Fruit fly (Drosophila melanogaster): ENCODE data around the gene CG6813.
A peak's percentile ranks its signal among the peaks of the same experiment; 100 is the strongest.

Gene CG6813

DNA sequence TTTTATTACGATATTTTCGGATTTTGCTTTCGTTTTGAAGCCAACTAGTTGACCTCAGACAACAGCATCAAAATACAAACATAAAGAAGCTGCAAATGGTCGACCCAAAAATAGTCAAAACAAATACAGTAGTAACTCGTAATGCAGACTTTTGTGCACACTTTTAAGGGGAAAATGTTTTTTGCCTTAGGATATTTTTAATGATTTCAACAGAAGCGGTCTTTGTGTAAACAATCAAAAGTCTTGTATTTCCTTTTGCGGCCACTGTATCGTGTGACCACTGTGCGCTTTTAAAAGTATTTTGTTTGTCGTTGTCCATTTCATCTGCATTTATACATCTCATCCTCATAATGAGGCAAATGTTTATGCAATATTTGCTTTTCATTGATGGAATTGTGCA is 23.0 kb upstream of the CG6813 start (continued):
- no peak for TF ChIP-seq nerfin-2 (GFP tag; IDR thresholded peaks at IDR 0.05; ENCODE audit: partially characterized antibody)
- peak; percentile 8 for TF ChIP-seq nom (GFP tag; optimal IDR thresholded peaks at IDR 0.05)
- peak; percentile 93 for TF ChIP-seq Abd-B (GFP tag; optimal IDR thresholded peaks at IDR 0.05)
- TF ChIP-seq Oli (tag; optimal IDR thresholded peaks at IDR 0.05), result peak; percentile 95
- TF ChIP-seq Usf (GFP tag; optimal IDR thresholded peaks at IDR 0.05), result peak; percentile 85
- TF ChIP-seq dpn (GFP tag; optimal IDR thresholded peaks at IDR 0.05), result peak; percentile 98
- TF ChIP-seq Trl (optimal IDR thresholded peaks at IDR 0.05), result no peak
- TF ChIP-seq Trl (GFP tag; optimal IDR thresholded peaks at IDR 0.05), result peak; percentile 98

DNA sequence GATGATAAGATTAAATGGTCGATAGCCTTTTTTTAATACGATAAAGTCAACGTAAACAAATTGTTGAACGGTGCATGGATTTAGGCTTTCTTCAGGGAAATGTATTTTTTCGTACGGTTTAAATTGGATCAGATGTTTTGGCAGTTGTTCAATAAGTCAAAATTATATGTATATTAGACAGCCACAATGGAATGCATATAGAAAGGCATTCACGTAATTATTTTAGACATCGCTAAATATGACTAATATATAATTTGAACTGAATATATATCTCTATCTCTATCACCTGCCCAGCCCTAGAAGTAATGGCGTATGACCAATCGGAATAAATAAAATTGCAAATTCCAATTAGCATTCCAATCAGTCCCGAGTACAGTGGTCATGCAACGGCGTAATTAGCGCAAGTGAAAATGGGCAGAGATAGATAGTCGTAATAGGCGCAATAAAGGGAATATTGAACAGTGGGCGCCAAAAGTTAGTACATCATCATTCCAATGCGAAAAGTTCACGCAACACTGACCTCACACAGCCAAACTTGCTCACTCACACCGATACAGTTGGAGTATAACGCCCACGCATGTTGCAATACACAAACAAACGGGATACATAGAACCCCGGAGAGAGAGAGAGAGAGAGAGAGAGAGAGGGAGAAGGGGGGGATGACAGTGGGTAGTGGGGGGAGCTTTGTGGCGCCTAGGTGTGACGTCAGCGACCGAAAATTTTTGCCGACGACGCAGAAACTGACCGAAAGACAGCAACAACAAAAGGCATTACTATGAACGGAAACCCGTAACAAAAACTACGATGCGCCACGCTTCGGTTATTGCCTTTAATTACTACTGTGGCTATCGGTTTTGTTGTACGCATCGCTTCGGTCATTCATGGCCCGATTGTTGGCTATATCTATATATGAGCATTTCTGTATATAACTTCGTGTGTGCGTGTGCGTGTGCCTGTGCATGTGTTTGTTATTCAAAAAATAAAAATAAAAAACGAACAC is 22.2 kb upstream of the CG6813 start:
- TF ChIP-seq CG17359 (tag; optimal IDR thresholded peaks at IDR 0.05) (no peak), CG5245 (GFP tag; optimal IDR thresholded peaks at IDR 0.05) (no peak), CG11504 (tag; optimal IDR thresholded peaks at IDR 0.05) (peak; percentile 26), Hmr (GFP tag; optimal IDR thresholded peaks at IDR 0.05) (peak; percentile 21), CG16779 (GFP tag; IDR thresholded peaks at IDR 0.05) (0 out of 2 replicates have a peak, but pooled peaks have one; percentile 31), CG9215 (GFP tag; IDR thresholded peaks at IDR 0.05) (no peak), sr (GFP tag; IDR thresholded peaks at IDR 0.05) (peak; percentile 88), hkb (optimal IDR thresholded peaks at IDR 0.05) (no peak), hkb (GFP tag; IDR thresholded peaks at IDR 0.05) (peak; percentile 20; the same call in 1 of the 2 replicates), CG6175 (GFP tag; IDR thresholded peaks at IDR 0.05) (peak; percentile 53; the same call in 1 of the 3 replicates), Ada2b (GFP tag; IDR thresholded peaks at IDR 0.05) (no peak), crc (GFP tag; optimal IDR thresholded peaks at IDR 0.05) (no peak), HmgZ (tag; optimal IDR thresholded peaks at IDR 0.05) (no peak), CG1529 (GFP tag; optimal IDR thresholded peaks at IDR 0.05) (no peak), chinmo (GFP tag; IDR thresholded peaks at IDR 0.05; ENCODE audit: partially characterized antibody) (peak; percentile 87; the same call in 3 of the 4 replicates), CG1832 (GFP tag; optimal IDR thresholded peaks at IDR 0.05) (peak; percentile 57), CG9932 (GFP tag; IDR thresholded peaks at IDR 0.05) (0 out of 2 replicates have a peak, but pooled peaks have one; percentile 22), slbo (GFP tag; IDR thresholded peaks at IDR 0.05) (0 out of 2 replicates have a peak, but pooled peaks have one; percentile 31), Meics (GFP tag; optimal IDR thresholded peaks at IDR 0.05) (no peak), NC2β (GFP tag; optimal IDR thresholded peaks at IDR 0.05) (no peak), Trl (optimal IDR thresholded peaks at IDR 0.05) (peak; percentile 37 to 83), Trl (GFP tag; optimal IDR thresholded peaks at IDR 0.05) (no peak), slou (GFP tag; optimal IDR thresholded peaks at IDR 0.05) (no peak), insv (GFP tag; optimal IDR thresholded peaks at IDR 0.05) (peak; percentile 67 to 94), BtbVII (GFP tag; optimal IDR thresholded peaks at IDR 0.05) (peak; percentile 67), Drgx (GFP tag; IDR thresholded peaks at IDR 0.05) (peak; percentile 30; the same call in 1 of the 2 replicates), row (GFP tag; IDR thresholded peaks at IDR 0.05) (0 out of 3 replicates have a peak, but pooled peaks have one; percentile 6), en (GFP tag; optimal IDR thresholded peaks at IDR 0.05) (no peak), CG34224 (GFP tag; IDR thresholded peaks at IDR 0.05; ENCODE audit: partially characterized antibody) (peak; percentile 14; the same call in 1 of the 3 replicates), Pdp1 (GFP tag; optimal IDR thresholded peaks at IDR 0.05) (peak in 1 of 2 experiments; percentile 25), cg (GFP tag; optimal IDR thresholded peaks at IDR 0.05) (peak; percentile 81), eve (GFP tag; optimal IDR thresholded peaks at IDR 0.05) (peak in 1 of 2 experiments; percentile 77), sd (tag; optimal IDR thresholded peaks at IDR 0.05) (peak; percentile 87), CG5180 (GFP tag; optimal IDR thresholded peaks at IDR 0.05) (peak; percentile 35), chm (GFP tag; IDR thresholded peaks at IDR 0.05) (0 out of 2 replicates have a peak, but pooled peaks have one; percentile 37), B-H1 (GFP tag; IDR thresholded peaks at IDR 0.05) (no peak), Atf3 (GFP tag; optimal IDR thresholded peaks at IDR 0.05) (peak; percentile 47), CG13287 (GFP tag; IDR thresholded peaks at IDR 0.05; ENCODE audit: partially characterized antibody) (0 out of 2 replicates have a peak, but pooled peaks have one; percentile 11), crol (GFP tag; IDR thresholded peaks at IDR 0.05) (peak; percentile 94), klu (GFP tag; IDR thresholded peaks at IDR 0.05) (0 out of 2 replicates have a peak, but pooled peaks have one; percentile 38)

Measured in whole organism, embryonic.